Worm (Caenorhabditis elegans) whole organism, L1 larva: ENCODE measurements around the gene K08H2.3.

Experiments
- aly-2 ChIP-seq: fragments of 150-350 bp; optimal IDR thresholded peaks from 2 replicates; lab custom pipeline; 2014; ENCODE audit warnings: missing biosample characterization, missing genetic modification characterization
- ama-1 ChIP-seq: fragments of 150-350 bp; optimal IDR thresholded peaks from 2 replicates; lab custom pipeline; 2014
- dpl-1 ChIP-seq, 3 experiments: fragments of 150-350 bp in 2 of 3; sonication (generic microtip) in 1 of 3; optimal IDR thresholded peaks; 2 replicates each; lab custom pipeline; 2014 to 2017; ENCODE audit warnings: missing biosample characterization in 3 of 3, missing genetic modification characterization in 3 of 3, missing genetic modification reagents in 3 of 3
- fkh-10 ChIP-seq: sonication (generic microtip); optimal IDR thresholded peaks from 2 replicates; lab custom pipeline; 2017; ENCODE audit warnings: missing biosample characterization, missing genetic modification reagents, missing genetic modification characterization

ce11 chrX:13251354-13251843 is 14.2 kb downstream of the K08H2.3 start:
- TF ChIP-seq ama-1 (lab: Kevin White, UChicago) (no peak), fkh-10 (peak; percentile 8), dpl-1 (GFP tag; optimal IDR thresholded peaks at IDR 0.05; lab: Kevin White, UChicago) (no peak), aly-2 (no peak)
